Worm (Caenorhabditis elegans): ENCODE measurements around the gene Y14H12B.2.

Y14H12B.2 gene

ce11 chrII:3952967-3953366 lies 19.4 kb upstream of the Y14H12B.2 start (continued):
- TF ChIP-seq nhr-77 (tag; optimal IDR thresholded peaks at IDR 0.05) (no peak), ceh-44 (GFP tag; IDR thresholded peaks at IDR 0.05) (no peak), duxl-1 (tag; optimal IDR thresholded peaks at IDR 0.05; ENCODE audit: poor library complexity) (no peak), F10B5.3 (tag; optimal IDR thresholded peaks at IDR 0.05) (no peak), arid-1 (GFP tag; conservative IDR thresholded peaks at IDR 0.05) (no peak), T26A8.4 (GFP tag; IDR thresholded peaks at IDR 0.05) (no peak), fkh-10 (GFP tag; optimal IDR thresholded peaks at IDR 0.05) (no peak), Y48G9A.11 (GFP tag; IDR thresholded peaks at IDR 0.05) (no peak), spr-1 (tag; optimal IDR thresholded peaks at IDR 0.05) (no peak), ceh-62 (tag; optimal IDR thresholded peaks at IDR 0.05) (no peak), daf-8 (GFP tag; IDR thresholded peaks at IDR 0.05) (no peak), php-3 (GFP tag; IDR thresholded peaks at IDR 0.05) (peak; percentile 91), hif-1 (tag; optimal IDR thresholded peaks at IDR 0.05) (no peak), F44E2.7 (GFP tag; IDR thresholded peaks at IDR 0.05) (no peak), mdt-29 (GFP tag; IDR thresholded peaks at IDR 0.05) (no peak), spr-3 (GFP tag; optimal IDR thresholded peaks at IDR 0.05) (no peak), hlh-11 (tag; optimal IDR thresholded peaks at IDR 0.05) (peak; percentile 26), mep-1 (tag; optimal IDR thresholded peaks at IDR 0.05) (peak; percentile 49), lin-38 (GFP tag; IDR thresholded peaks at IDR 0.05) (no peak), pqm-1 (tag; optimal IDR thresholded peaks at IDR 0.05) (peak; percentile 22), D1046.2 (GFP tag; IDR thresholded peaks at IDR 0.05) (no peak), ama-1 (optimal IDR thresholded peaks at IDR 0.05) (no peak), hmg-1.1 (GFP tag; IDR thresholded peaks at IDR 0.05) (no peak), dve-1 (tag; optimal IDR thresholded peaks at IDR 0.05; ENCODE audit: insufficient read depth) (peak; percentile 77), ceh-20 (GFP tag; IDR thresholded peaks at IDR 0.05) (peak; percentile 66), zag-1 (tag; optimal IDR thresholded peaks at IDR 0.05) (no peak), nhr-48 (tag; optimal IDR thresholded peaks at IDR 0.05) (no peak), unc-130 (GFP tag; optimal IDR thresholded peaks at IDR 0.05) (no peak), nhr-6 (tag; optimal IDR thresholded peaks at IDR 0.05) (no peak), Y105C5A.15 (GFP tag; IDR thresholded peaks at IDR 0.05) (no peak), daf-12 (tag; optimal IDR thresholded peaks at IDR 0.05) (no peak)

- TF ChIP-seq daf-16 (GFP tag; optimal IDR thresholded peaks at IDR 0.05) (no peak), daf-16 (tag; optimal IDR thresholded peaks at IDR 0.05) (peak; percentile 72), arid-1 (GFP tag; conservative IDR thresholded peaks at IDR 0.05) (no peak), egl-27 (tag; optimal IDR thresholded peaks at IDR 0.05) (no peak), aha-1 (tag) (peak; percentile 45), daf-8 (GFP tag; IDR thresholded peaks at IDR 0.05) (no peak), nhr-6 (tag; optimal IDR thresholded peaks at IDR 0.05) (no peak), nhr-11 (tag; optimal IDR thresholded peaks at IDR 0.05) (peak; percentile 49), dve-1 (tag; optimal IDR thresholded peaks at IDR 0.05; ENCODE audit: insufficient read depth) (peak; percentile 61), nhr-28 (tag; optimal IDR thresholded peaks at IDR 0.05) (peak; percentile 73), unc-62 (GFP tag; optimal IDR thresholded peaks at IDR 0.05 in 1 of 2) (peak in 1 of 2 experiments; percentile 60), unc-62 (tag; optimal IDR thresholded peaks at IDR 0.05) (no peak), nhr-25 (tag; optimal IDR thresholded peaks at IDR 0.05; ENCODE audit: borderline replicate concordance, insufficient read depth) (peak; percentile 49), ceh-44 (GFP tag; IDR thresholded peaks at IDR 0.05) (no peak), nhr-77 (tag; optimal IDR thresholded peaks at IDR 0.05) (peak; percentile 30)
Observed at ce11 chrII:3952368-3952767, 18.8 kb upstream of the Y14H12B.2 start.

- no peak for TF ChIP-seq cey-2 (tag; optimal IDR thresholded peaks at IDR 0.05; ENCODE audit: borderline replicate concordance, insufficient read depth)
- TF ChIP-seq Y5F2A.4 (GFP tag; optimal IDR thresholded peaks at IDR 0.05): no peak
- peak; percentile 45 for TF ChIP-seq nhr-77 (tag; optimal IDR thresholded peaks at IDR 0.05)
- no peak for TF ChIP-seq spr-3 (GFP tag; optimal IDR thresholded peaks at IDR 0.05)
- TF ChIP-seq lim-7 (GFP tag; IDR thresholded peaks at IDR 0.05): no peak
- TF ChIP-seq daf-16 (GFP tag; optimal IDR thresholded peaks at IDR 0.05): no peak
- TF ChIP-seq daf-16 (tag; optimal IDR thresholded peaks at IDR 0.05): peak; percentile 5
- no peak for TF ChIP-seq F26F4.8 (GFP tag; conservative IDR thresholded peaks at IDR 0.05)
- no peak for TF ChIP-seq unc-130 (GFP tag; optimal IDR thresholded peaks at IDR 0.05)
- TF ChIP-seq ama-1 (optimal IDR thresholded peaks at IDR 0.05): peak; percentile 15
- no peak for TF ChIP-seq zfp-2 (tag; optimal IDR thresholded peaks at IDR 0.05)
- TF ChIP-seq hlh-30 (tag; optimal IDR thresholded peaks at IDR 0.05; ENCODE audit: insufficient read depth): peak; percentile 8
- TF ChIP-seq skn-1 (tag; optimal IDR thresholded peaks at IDR 0.05): no peak
- no peak for TF ChIP-seq F44E2.7 (GFP tag; IDR thresholded peaks at IDR 0.05)
- TF ChIP-seq jun-1 (tag; optimal IDR thresholded peaks at IDR 0.05): no peak
- TF ChIP-seq madf-9 (GFP tag; conservative IDR thresholded peaks at IDR 0.05): 0 out of 2 replicates have a peak, but pooled peaks have one; percentile 2
- no peak for TF ChIP-seq D1046.2 (GFP tag; IDR thresholded peaks at IDR 0.05)
- TF ChIP-seq nhr-11 (tag; optimal IDR thresholded peaks at IDR 0.05): no peak
Observed at ce11 chrII:3951354-3951753, 17.8 kb upstream of the Y14H12B.2 start.
